Worm (Caenorhabditis elegans) whole organism, L1 larva: Measurements from ENCODE around the gene Y32B12C.1.

Source experiments
- Y116A8C.19 ChIP-seq: sonication (generic microtip); optimal IDR thresholded peaks from 2 replicates; lab custom pipeline; 2016; ENCODE audit warnings: missing compliant biosample characterization, missing genetic modification characterization, borderline replicate concordance
- ama-1 ChIP-seq: fragments of 150-350 bp; optimal IDR thresholded peaks from 2 replicates; lab custom pipeline; 2014
- elt-3 ChIP-seq, 6 experiments: fragments of 150-350 bp in 1 of 6; sonication (generic microtip); optimal IDR thresholded peaks; 2 replicates each; lab custom pipeline; 2017 to 2018; ENCODE audit warnings: missing biosample characterization in 6 of 6, missing genetic modification characterization in 6 of 6, inconsistent platforms in 1 of 6
- hlh-17 ChIP-seq: fragments of 200-800 bp; sonication (Bioruptor generic); optimal IDR thresholded peaks from 2 replicates; lab custom pipeline; 2018; ENCODE audit warnings: missing genetic modification characterization, mild to moderate bottlenecking, missing compliant biosample characterization, moderate library complexity, borderline replicate concordance
- lin-13 ChIP-seq: fragments of 150-350 bp; optimal IDR thresholded peaks from 2 replicates; lab custom pipeline; 2014; ENCODE audit warnings: missing biosample characterization, missing genetic modification reagents, missing genetic modification characterization
- lir-3 ChIP-seq: sonication (generic microtip); optimal IDR thresholded peaks from 2 replicates; lab custom pipeline; 2016; ENCODE audit warnings: mild to moderate bottlenecking, missing genetic modification characterization, moderate library complexity, missing compliant biosample characterization; ENCODE audit not compliant: poor library complexity
- mab-9 ChIP-seq: fragments of 200-800 bp; sonication (Bioruptor generic); IDR thresholded peaks from 2 replicates; pipeline ENCODE4 v1.3.6; 2022; ENCODE audit warnings: missing genetic modification reagents, missing genetic modification characterization, missing compliant biosample characterization
- nhr-20 ChIP-seq: sonication (generic microtip); optimal IDR thresholded peaks from 2 replicates; lab custom pipeline; 2016; ENCODE audit warnings: mild to moderate bottlenecking, missing genetic modification characterization, missing compliant biosample characterization
- pag-3 ChIP-seq: sonication (generic microtip); optimal IDR thresholded peaks from 2 replicates; lab custom pipeline; 2017; ENCODE audit warnings: missing genetic modification characterization, mild to moderate bottlenecking, missing compliant biosample characterization, antibody characterized with exemption, borderline replicate concordance; ENCODE audit not compliant: insufficient read depth
- skn-1 ChIP-seq: fragments of 150-350 bp; optimal IDR thresholded peaks from 2 replicates; lab custom pipeline; 2014; ENCODE audit warnings: missing biosample characterization, missing genetic modification characterization
- swsn-7 ChIP-seq: sonication (generic microtip); optimal IDR thresholded peaks from 2 replicates; lab custom pipeline; 2016; ENCODE audit warnings: missing genetic modification characterization, missing compliant biosample characterization
- tbx-2 ChIP-seq: sonication (generic microtip); optimal IDR thresholded peaks from 2 replicates; lab custom pipeline; 2016; ENCODE audit warnings: missing genetic modification characterization, missing compliant biosample characterization
- zag-1 ChIP-seq: fragments of 150-350 bp; optimal IDR thresholded peaks from 2 replicates; lab custom pipeline; 2014; ENCODE audit warnings: missing biosample characterization, missing genetic modification characterization
- ztf-11 ChIP-seq, 2 experiments: sonication (generic microtip); optimal IDR thresholded peaks; 2 replicates each; lab custom pipeline; 2016 to 2017; ENCODE audit warnings: missing genetic modification characterization in 2 of 2, missing biosample characterization in 1 of 2, missing compliant biosample characterization in 1 of 2

DNA sequence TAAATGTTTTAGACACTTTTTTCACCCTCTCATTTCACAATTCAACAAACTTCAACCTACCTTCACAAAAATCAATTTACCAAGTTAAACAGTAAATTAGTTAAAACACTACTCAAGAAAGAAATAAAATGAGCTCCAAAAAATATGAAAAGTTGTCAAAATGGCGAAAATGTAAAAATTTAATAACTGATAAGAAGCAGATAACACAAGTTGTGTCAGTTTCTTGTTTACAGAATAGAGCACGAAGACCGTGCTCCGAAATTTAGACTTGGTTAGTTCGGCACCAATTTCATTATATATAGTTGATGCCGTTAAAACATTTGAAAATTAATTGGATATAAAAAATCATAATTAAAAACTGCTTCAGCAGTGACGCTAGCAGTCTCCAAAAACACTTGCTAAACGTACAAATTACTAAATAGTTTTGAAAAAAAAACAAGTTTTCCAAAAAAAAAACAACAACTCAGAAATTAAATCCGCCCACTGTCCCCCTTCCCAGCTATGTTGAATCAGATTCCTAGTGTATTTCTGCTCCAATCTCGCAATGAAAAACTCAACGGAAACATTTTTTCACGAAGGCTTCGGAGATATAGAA lies 4.5 kb downstream of the Y32B12C.1 start, which contains the start of gene srw-54:
- no peak for TF ChIP-seq pag-3
- TF ChIP-seq lir-3: no peak
- no peak for TF ChIP-seq ztf-11 (tag; optimal IDR thresholded peaks at IDR 0.05; lab: Kevin White, UChicago)
- no peak for TF ChIP-seq swsn-7 (tag; lab: Kevin White, UChicago)
- no peak for TF ChIP-seq lin-13 (GFP tag; lab: Kevin White, UChicago)
- no peak for TF ChIP-seq ama-1 (lab: Kevin White, UChicago)
- no peak for TF ChIP-seq zag-1
- TF ChIP-seq tbx-2: no peak
- TF ChIP-seq hlh-17 (GFP tag; lab: Kevin White, UChicago): no peak
- no peak for TF ChIP-seq elt-3 (tag; optimal IDR thresholded peaks at IDR 0.05; lab: Kevin White, UChicago)
- TF ChIP-seq Y116A8C.19 (tag; lab: Kevin White, UChicago): no peak
- TF ChIP-seq nhr-20 (tag; lab: Kevin White, UChicago): no peak
- no peak for TF ChIP-seq skn-1 (tag; lab: Kevin White, UChicago)
- no peak for TF ChIP-seq mab-9 (GFP tag; lab: Robert Waterston, UW)
